Fruit fly (Drosophila melanogaster): Measurements from ENCODE around the gene CG7886.

The CG7886 gene

DNA sequence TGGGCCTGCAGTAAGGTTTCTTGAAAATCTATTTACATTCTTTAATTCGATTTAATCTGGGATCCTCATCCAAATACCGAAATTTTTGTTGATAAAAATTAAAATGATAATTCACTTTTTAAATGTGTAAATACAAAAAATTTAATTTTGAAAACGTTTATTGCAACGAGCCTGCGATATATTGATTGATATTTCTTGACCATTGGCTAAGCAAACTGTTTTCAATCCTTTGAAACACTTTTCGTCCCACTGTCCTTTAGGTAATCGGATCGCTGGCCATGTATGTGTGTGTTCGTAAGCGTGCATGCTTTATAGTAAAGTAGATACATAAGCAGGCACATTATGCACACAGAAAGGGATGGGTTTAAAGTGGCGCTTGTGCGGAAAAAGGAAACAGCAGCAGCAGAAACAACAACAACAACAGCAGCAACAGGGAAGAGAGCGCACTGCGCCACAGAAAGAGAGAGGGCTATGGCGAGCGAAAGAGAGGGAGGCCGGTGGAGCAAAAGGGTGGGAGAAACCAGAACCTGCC lies 18.2 kb downstream of the CG7886 start (continued):
- no peak for TF ChIP-seq ap (GFP tag; IDR thresholded peaks at IDR 0.05)
- no peak for TF ChIP-seq bbx (GFP tag; IDR thresholded peaks at IDR 0.05; ENCODE audit: partially characterized antibody)
- no peak for TF ChIP-seq CG31224 (GFP tag; IDR thresholded peaks at IDR 0.05)
- TF ChIP-seq unpg (GFP tag; optimal IDR thresholded peaks at IDR 0.05), result no peak
- TF ChIP-seq bsh (GFP tag; optimal IDR thresholded peaks at IDR 0.05), result peak; percentile 78 to 80
- TF ChIP-seq CG11247 (GFP tag; IDR thresholded peaks at IDR 0.05), result no peak
- no peak for TF ChIP-seq CG10565 (GFP tag; optimal IDR thresholded peaks at IDR 0.05)
- TF ChIP-seq CG7556 (GFP tag; optimal IDR thresholded peaks at IDR 0.05), result peak; percentile 79
- TF ChIP-seq Med (GFP tag), result peak; percentile 86
- TF ChIP-seq Fer2 (tag; optimal IDR thresholded peaks at IDR 0.05), result no peak
- TF ChIP-seq sisA (GFP tag; IDR thresholded peaks at IDR 0.05), result peak; percentile 44
- peak; percentile 9 for TF ChIP-seq ATbp (GFP tag; optimal IDR thresholded peaks at IDR 0.05)
- TF ChIP-seq HmgZ (tag; optimal IDR thresholded peaks at IDR 0.05), result no peak
- no peak for TF ChIP-seq CG3847 (GFP tag; IDR thresholded peaks at IDR 0.05)
- no peak for TF ChIP-seq sd (tag; optimal IDR thresholded peaks at IDR 0.05)
- TF ChIP-seq corto (GFP tag; optimal IDR thresholded peaks at IDR 0.05), result no peak
- 0 out of 4 replicates have a peak, but pooled peaks have one; percentile 14 for TF ChIP-seq Dll (GFP tag; IDR thresholded peaks at IDR 0.05; ENCODE audit: partially characterized antibody)
- no peak for TF ChIP-seq tll (GFP tag; optimal IDR thresholded peaks at IDR 0.05)
- no peak; the same call in none of the 2 replicates for TF ChIP-seq CG31441 (GFP tag; IDR thresholded peaks at IDR 0.05)
- no peak for TF ChIP-seq H2.0 (GFP tag; IDR thresholded peaks at IDR 0.05)
- TF ChIP-seq sug (tag; optimal IDR thresholded peaks at IDR 0.05), result no peak
- TF ChIP-seq mirr (GFP tag; optimal IDR thresholded peaks at IDR 0.05), result no peak
- TF ChIP-seq rib (GFP tag; IDR thresholded peaks at IDR 0.05), result 0 out of 2 replicates have a peak, but pooled peaks have one; percentile 46
- peak; percentile 0 for TF ChIP-seq mam (GFP tag; optimal IDR thresholded peaks at IDR 0.05)
- TF ChIP-seq sna (GFP tag; IDR thresholded peaks at IDR 0.05; ENCODE audit: partially characterized antibody), result no peak
- TF ChIP-seq zfh2 (GFP tag; optimal IDR thresholded peaks at IDR 0.05), result no peak
- TF ChIP-seq bigmax (GFP tag; optimal IDR thresholded peaks at IDR 0.05), result no peak
- TF ChIP-seq Hr3 (GFP tag; optimal IDR thresholded peaks at IDR 0.05), result peak; percentile 53
- no peak for TF ChIP-seq Antp (GFP tag; optimal IDR thresholded peaks at IDR 0.05)
- TF ChIP-seq Rx (GFP tag; IDR thresholded peaks at IDR 0.05), result no peak
- TF ChIP-seq exex (tag; optimal IDR thresholded peaks at IDR 0.05), result no peak
- no peak for TF ChIP-seq Oaz (GFP tag; IDR thresholded peaks at IDR 0.05)
- TF ChIP-seq CG15601 (tag; optimal IDR thresholded peaks at IDR 0.05), result no peak
- peak; percentile 15 for TF ChIP-seq jumu (GFP tag; optimal IDR thresholded peaks at IDR 0.05)
- TF ChIP-seq trem (tag; optimal IDR thresholded peaks at IDR 0.05), result peak; percentile 26
- no peak for TF ChIP-seq CG33213 (GFP tag; optimal IDR thresholded peaks at IDR 0.05)
- peak; percentile 43 for TF ChIP-seq shn (GFP tag; optimal IDR thresholded peaks at IDR 0.05)
- no peak for TF ChIP-seq CG2889 (GFP tag; IDR thresholded peaks at IDR 0.05)
- TF ChIP-seq gfzf (GFP tag; optimal IDR thresholded peaks at IDR 0.05), result no peak
- no peak for TF ChIP-seq Atf6 (GFP tag; IDR thresholded peaks at IDR 0.05)
- no peak for TF ChIP-seq CG34376 (GFP tag; optimal IDR thresholded peaks at IDR 0.05)
- TF ChIP-seq CG11456 (GFP tag; IDR thresholded peaks at IDR 0.05), result no peak
- no peak for TF ChIP-seq MBD-R2 (GFP tag; IDR thresholded peaks at IDR 0.05)
- TF ChIP-seq Blimp-1 (GFP tag; optimal IDR thresholded peaks at IDR 0.05), result no peak
- no peak for TF ChIP-seq CG11398 (GFP tag; optimal IDR thresholded peaks at IDR 0.05)
- TF ChIP-seq C15 (GFP tag; IDR thresholded peaks at IDR 0.05), result no peak
- no peak for TF ChIP-seq inv (GFP tag; IDR thresholded peaks at IDR 0.05; ENCODE audit: partially characterized antibody)
- TF ChIP-seq gce (GFP tag; IDR thresholded peaks at IDR 0.05), result no peak
- peak; percentile 70 for TF ChIP-seq CG9727 (GFP tag; optimal IDR thresholded peaks at IDR 0.05)
- no peak for TF ChIP-seq vfl (GFP tag; optimal IDR thresholded peaks at IDR 0.05)
- no peak for TF ChIP-seq Fer1 (GFP tag; optimal IDR thresholded peaks at IDR 0.05)

Measured in whole organism, embryonic.